Worm (Caenorhabditis elegans): ENCODE measurements around the gene E04F6.4.

The E04F6.4 gene

DNA sequence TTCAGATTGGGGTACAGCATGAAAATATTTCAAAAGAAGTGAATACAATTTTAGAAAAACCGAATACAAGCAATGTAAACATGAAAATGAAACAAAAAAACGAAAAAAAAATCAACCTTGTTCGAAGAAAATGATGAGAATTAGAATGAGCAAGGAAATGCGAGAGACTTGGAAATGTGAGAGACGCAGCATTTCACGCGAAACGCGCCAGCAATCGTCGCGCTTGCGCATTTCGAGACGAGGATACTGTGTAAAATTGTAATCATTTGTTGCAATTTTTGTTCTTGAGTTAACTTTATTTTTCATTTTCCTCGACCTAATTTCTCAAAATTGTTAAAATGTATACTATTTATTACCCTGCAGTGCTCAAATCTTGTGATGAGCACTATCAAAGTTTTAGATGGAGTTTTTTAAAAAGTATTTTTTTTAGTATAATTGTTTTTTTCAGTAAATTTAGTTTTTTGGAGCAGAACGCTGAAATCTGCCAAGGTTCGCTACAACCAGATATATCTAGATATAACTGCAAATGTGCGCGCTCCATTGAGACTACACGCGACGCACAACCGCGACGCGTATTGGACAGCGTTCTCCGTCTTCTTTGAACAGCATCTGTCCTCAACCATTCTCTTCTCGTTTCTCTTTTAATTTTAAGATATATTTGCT lies 37.1 kb upstream of the E04F6.4 start, which contains the start of gene fust-1 (continued):
- TF ChIP-seq nhr-20 (tag; optimal IDR thresholded peaks at IDR 0.05) (peak; percentile 98), fos-1 (tag; optimal IDR thresholded peaks at IDR 0.05) (peak; percentile 87), unc-62 (GFP tag; optimal IDR thresholded peaks at IDR 0.05) (peak; percentile 47), aha-1 (tag; optimal IDR thresholded peaks at IDR 0.05) (peak; percentile 84), zag-1 (tag; optimal IDR thresholded peaks at IDR 0.05) (peak; percentile 41), nhr-237 (tag; optimal IDR thresholded peaks at IDR 0.05) (peak; percentile 79), nhr-77 (tag; optimal IDR thresholded peaks at IDR 0.05) (peak; percentile 95), nhr-85 (tag) (peak; percentile 99), nhr-71 (tag; optimal IDR thresholded peaks at IDR 0.05) (peak; percentile 98), elt-3 (tag; optimal IDR thresholded peaks at IDR 0.05) (peak in 5 of 6 experiments; percentile 89 to 98 (median 94)), ceh-82 (tag; optimal IDR thresholded peaks at IDR 0.05) (peak; percentile 98 to 99 (median 98)), isw-1 (GFP tag; IDR thresholded peaks at IDR 0.05) (peak; percentile 97), sptf-1 (tag; optimal IDR thresholded peaks at IDR 0.05) (no peak), nhr-76 (tag; optimal IDR thresholded peaks at IDR 0.05) (no peak), nhr-84 (tag; optimal IDR thresholded peaks at IDR 0.05) (no peak), mab-9 (GFP tag; IDR thresholded peaks at IDR 0.05) (peak; percentile 94), ces-1 (GFP tag; optimal IDR thresholded peaks at IDR 0.05) (no peak), F16B12.6 (tag; optimal IDR thresholded peaks at IDR 0.05) (peak; percentile 78), mdl-1 (tag; optimal IDR thresholded peaks at IDR 0.05) (peak in 1 of 2 experiments; percentile 88), efl-1 (optimal IDR thresholded peaks at IDR 0.05) (peak; percentile 94 to 96), efl-1 (GFP tag; optimal IDR thresholded peaks at IDR 0.05 in 1 of 2) (peak; percentile 86 to 99), mef-2 (tag; optimal IDR thresholded peaks at IDR 0.05) (peak; percentile 75), nhr-90 (tag; optimal IDR thresholded peaks at IDR 0.05; ENCODE audit: poor library complexity) (peak; percentile 97), efl-3 (GFP tag; optimal IDR thresholded peaks at IDR 0.05) (peak; percentile 70), jun-1 (tag; optimal IDR thresholded peaks at IDR 0.05) (peak; percentile 96), lin-14 (GFP tag; optimal IDR thresholded peaks at IDR 0.05) (peak; percentile 97), lsy-2 (tag; optimal IDR thresholded peaks at IDR 0.05) (peak; percentile 97), ceh-63 (GFP tag; optimal IDR thresholded peaks at IDR 0.05) (peak; percentile 48), zip-4 (GFP tag; optimal IDR thresholded peaks at IDR 0.05) (peak; percentile 88), egl-13 (tag; optimal IDR thresholded peaks at IDR 0.05) (peak; percentile 93), nhr-11 (tag; optimal IDR thresholded peaks at IDR 0.05) (peak; percentile 95), vab-15 (tag; optimal IDR thresholded peaks at IDR 0.05) (peak; percentile 72), ama-1 (optimal IDR thresholded peaks at IDR 0.05) (peak; percentile 89), unc-130 (tag; optimal IDR thresholded peaks at IDR 0.05) (peak; percentile 98), unc-98 (GFP tag; IDR thresholded peaks at IDR 0.05) (peak; percentile 83), dpl-1 (GFP tag; optimal IDR thresholded peaks at IDR 0.05) (peak; percentile 86 to 91 (median 88)), C34B4.2 (tag; optimal IDR thresholded peaks at IDR 0.05) (peak; percentile 50), pax-3 (tag; optimal IDR thresholded peaks at IDR 0.05) (peak; percentile 92), elt-2 (tag; optimal IDR thresholded peaks at IDR 0.05) (peak; percentile 93), egl-27 (tag; optimal IDR thresholded peaks at IDR 0.05) (peak in 1 of 2 experiments; percentile 24), sup-37 (GFP tag; optimal IDR thresholded peaks at IDR 0.05) (peak; percentile 90), pqm-1 (tag; optimal IDR thresholded peaks at IDR 0.05) (no peak), skn-1 (tag; optimal IDR thresholded peaks at IDR 0.05) (peak; percentile 98), lir-3 (tag; optimal IDR thresholded peaks at IDR 0.05; ENCODE audit: poor library complexity) (peak; percentile 86)
